Worm (Caenorhabditis elegans): ENCODE measurements around the gene nhr-176.

Gene nhr-176

ce11 chrV:16024300-16024699 lies 46.8 kb upstream of the nhr-176 start, which contains the start of gene T10C6.6 (continued):
- TF ChIP-seq F49E8.2 (tag; optimal IDR thresholded peaks at IDR 0.05; ENCODE audit: insufficient read depth), result peak; percentile 1
- peak; percentile 38; the same call in 1 of the 2 replicates for TF ChIP-seq madf-8 (GFP tag; conservative IDR thresholded peaks at IDR 0.05)
- peak; percentile 84 for TF ChIP-seq F33H1.4 (GFP tag; IDR thresholded peaks at IDR 0.05)
- peak; percentile 12 for TF ChIP-seq him-1 (tag; optimal IDR thresholded peaks at IDR 0.05)
- peak; percentile 54; the same call in 1 of the 2 replicates for TF ChIP-seq ekl-4 (GFP tag; IDR thresholded peaks at IDR 0.05)
- no peak for TF ChIP-seq mxl-1 (tag; optimal IDR thresholded peaks at IDR 0.05)
- no peak for TF ChIP-seq nhr-80 (tag; optimal IDR thresholded peaks at IDR 0.05)
- TF ChIP-seq ccch-3 (GFP tag; optimal IDR thresholded peaks at IDR 0.05), result no peak
- TF ChIP-seq ztf-26 (tag; optimal IDR thresholded peaks at IDR 0.05), result no peak
- no peak for TF ChIP-seq nhr-120 (GFP tag; IDR thresholded peaks at IDR 0.05)

- TF ChIP-seq K12H6.12 (tag; optimal IDR thresholded peaks at IDR 0.05) (no peak), zfh-2 (GFP tag; conservative IDR thresholded peaks at IDR 0.05) (peak; percentile 51)
Measured at ce11 chrV:16024917-16025316, 46.2 kb upstream of the nhr-176 start.

DNA sequence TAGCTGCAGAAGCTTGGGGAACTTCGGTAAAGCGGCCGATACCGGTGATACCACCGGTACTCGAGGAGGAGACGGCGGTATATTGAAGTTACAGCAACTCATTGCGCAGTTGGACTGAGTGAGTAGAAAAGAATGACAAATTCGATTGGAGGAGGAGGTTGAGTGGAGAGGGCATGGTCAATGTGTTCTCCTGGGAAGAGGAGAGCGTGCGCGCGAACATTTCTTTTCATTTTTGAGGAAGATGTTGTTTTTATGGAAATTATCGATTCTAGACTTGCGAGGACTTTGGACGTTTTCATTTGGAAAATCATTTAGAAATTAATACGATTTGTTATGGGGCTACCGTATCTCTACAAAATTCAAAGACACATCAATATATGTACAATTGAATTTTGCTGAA lies 41.9 kb upstream of the nhr-176 start:
- TF ChIP-seq bed-2 (GFP tag; IDR thresholded peaks at IDR 0.05), result no peak
- TF ChIP-seq aptf-2 (GFP tag; conservative IDR thresholded peaks at IDR 0.05), result peak; percentile 92

ce11 chrV:16031571-16031970 lies 39.6 kb upstream of the nhr-176 start, which contains the start of gene T10C6.7:
TSS of gene T10C6.7 (minus strand) at chrV:16031713.
- TF ChIP-seq ceh-100 (GFP tag; IDR thresholded peaks at IDR 0.05) (no peak), efl-1 (GFP tag; optimal IDR thresholded peaks at IDR 0.05) (peak; percentile 34), madf-6 (GFP tag; IDR thresholded peaks at IDR 0.05) (peak; percentile 87), xnd-1 (tag; optimal IDR thresholded peaks at IDR 0.05) (peak; percentile 7), madf-10 (tag; optimal IDR thresholded peaks at IDR 0.05) (no peak), aptf-3 (GFP tag; IDR thresholded peaks at IDR 0.05) (peak; percentile 98), D2030.7 (GFP tag; IDR thresholded peaks at IDR 0.05) (peak; percentile 18; the same call in 1 of the 2 replicates), lir-1 (GFP tag; conservative IDR thresholded peaks at IDR 0.05) (0 out of 2 replicates have a peak, but pooled peaks have one; percentile 10), repo-1 (tag; optimal IDR thresholded peaks at IDR 0.05) (no peak), madf-3 (GFP tag; IDR thresholded peaks at IDR 0.05) (peak; percentile 39; the same call in 1 of the 2 replicates), madf-8 (GFP tag; conservative IDR thresholded peaks at IDR 0.05) (peak; percentile 69), aptf-2 (GFP tag; conservative IDR thresholded peaks at IDR 0.05) (peak; percentile 100)

ce11 chrV:16032761-16033160 lies 38.4 kb upstream of the nhr-176 start, which contains the start of gene T10C6.16:
TSS of gene T10C6.16 (minus strand) at chrV:16033005.
- TF ChIP-seq hmg-1.2 (GFP tag; IDR thresholded peaks at IDR 0.05), result no peak
- TF ChIP-seq madf-6 (GFP tag; IDR thresholded peaks at IDR 0.05), result no peak
- TF ChIP-seq B0336.3 (GFP tag; IDR thresholded peaks at IDR 0.05), result no peak
- no peak for TF ChIP-seq tlf-1 (GFP tag; optimal IDR thresholded peaks at IDR 0.05)
- TF ChIP-seq K12H6.12 (tag; optimal IDR thresholded peaks at IDR 0.05), result no peak
- no peak for TF ChIP-seq lsy-27 (tag; optimal IDR thresholded peaks at IDR 0.05; ENCODE audit: borderline replicate concordance, insufficient read depth)
- no peak for TF ChIP-seq D2030.7 (GFP tag; IDR thresholded peaks at IDR 0.05)
- TF ChIP-seq F55B11.4 (tag; optimal IDR thresholded peaks at IDR 0.05; ENCODE audit: borderline replicate concordance, insufficient read depth), result no peak
- no peak for TF ChIP-seq ceh-40 (GFP tag; IDR thresholded peaks at IDR 0.05)
- no peak for TF ChIP-seq nhr-80 (tag; optimal IDR thresholded peaks at IDR 0.05)
- no peak for TF ChIP-seq bed-2 (GFP tag; IDR thresholded peaks at IDR 0.05)
- no peak for TF ChIP-seq T26A5.8 (tag; optimal IDR thresholded peaks at IDR 0.05)
- no peak for TF ChIP-seq somi-1 (GFP tag; optimal IDR thresholded peaks at IDR 0.05)
- TF ChIP-seq lsl-1 (GFP tag; optimal IDR thresholded peaks at IDR 0.05), result no peak
- no peak for TF ChIP-seq T07F8.4 (tag; optimal IDR thresholded peaks at IDR 0.05)
- TF ChIP-seq snpc-1.3 (tag; optimal IDR thresholded peaks at IDR 0.05; ENCODE audit: insufficient read depth), result no peak

All from whole organism, young adult.